Worm (Caenorhabditis elegans): ENCODE data around the gene phlp-2.

Gene phlp-2

DNA sequence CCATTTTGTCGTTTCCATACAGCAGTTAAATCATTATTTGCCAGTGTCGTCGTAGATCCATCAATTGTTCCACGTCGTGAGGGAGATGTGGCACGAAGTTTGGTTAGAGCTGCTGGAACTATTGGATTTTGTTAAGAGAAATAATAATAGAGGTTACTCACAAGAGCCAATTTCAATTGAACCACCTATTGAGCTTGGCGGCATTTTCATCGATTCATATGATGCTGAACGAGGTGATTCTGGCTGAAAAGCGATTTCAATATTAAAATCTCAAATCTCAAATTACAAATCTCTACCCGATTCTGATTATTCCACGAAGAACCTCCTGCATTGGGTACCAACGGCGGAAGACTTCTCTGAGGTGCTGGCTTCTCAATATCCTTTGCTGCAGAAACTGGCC lies 48.6 kb downstream of the phlp-2 start:
- TF ChIP-seq F37B4.10 (GFP tag; IDR thresholded peaks at IDR 0.05) (no peak), gei-17 (GFP tag; optimal IDR thresholded peaks at IDR 0.05) (no peak), ama-1 (optimal IDR thresholded peaks at IDR 0.05) (no peak), ama-1 (GFP tag; optimal IDR thresholded peaks at IDR 0.05) (no peak), hmg-1.2 (GFP tag; IDR thresholded peaks at IDR 0.05) (no peak), F33H1.4 (GFP tag; IDR thresholded peaks at IDR 0.05) (no peak), bed-1 (GFP tag; IDR thresholded peaks at IDR 0.05) (no peak), ets-4 (GFP tag; optimal IDR thresholded peaks at IDR 0.05) (no peak), rpc-1 (optimal IDR thresholded peaks at IDR 0.05) (no peak), rpc-1 (tag; optimal IDR thresholded peaks at IDR 0.05) (no peak)

DNA sequence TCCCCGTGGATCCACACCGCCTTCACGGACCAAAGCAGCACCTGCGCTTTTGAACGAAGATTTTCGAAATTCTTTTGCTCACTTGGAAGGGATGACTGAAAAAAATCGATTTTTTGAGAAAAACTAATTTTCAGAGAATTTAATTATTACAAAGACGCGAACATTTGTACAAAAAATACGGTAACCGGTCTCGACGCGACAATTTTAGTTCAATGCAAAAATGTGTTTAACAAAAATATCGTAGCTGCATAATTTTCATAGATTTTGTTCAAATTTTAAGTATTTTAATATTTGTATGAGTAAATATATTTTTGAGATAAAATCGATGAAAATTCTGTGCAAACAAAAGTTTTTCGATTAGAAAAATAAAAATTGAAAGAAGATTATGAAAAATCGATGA lies 53.8 kb downstream of the phlp-2 start, which contains the start of gene T08A11.1:
TSS of gene T08A11.1 (minus strand) at position 101 of the 400 bp plus-strand sequence.
- no peak for TF ChIP-seq K12H6.12 (tag; optimal IDR thresholded peaks at IDR 0.05)
- TF ChIP-seq bed-2 (GFP tag; IDR thresholded peaks at IDR 0.05) = no peak
- TF ChIP-seq T07F8.4 (tag; optimal IDR thresholded peaks at IDR 0.05) = no peak
- no peak for TF ChIP-seq snpc-3.4 (tag; optimal IDR thresholded peaks at IDR 0.05)
- TF ChIP-seq ZK185.1 (tag; optimal IDR thresholded peaks at IDR 0.05; ENCODE audit: poor library complexity, severe bottlenecking) = no peak
- TF ChIP-seq F52B5.7 (tag; optimal IDR thresholded peaks at IDR 0.05) = no peak
- no peak for TF ChIP-seq hlh-26 (GFP tag; conservative IDR thresholded peaks at IDR 0.05)
- no peak for TF ChIP-seq zim-3 (tag; optimal IDR thresholded peaks at IDR 0.05)
- no peak for TF ChIP-seq aptf-3 (GFP tag; IDR thresholded peaks at IDR 0.05)
- no peak for TF ChIP-seq Y53F4B.3 (GFP tag; IDR thresholded peaks at IDR 0.05)
- TF ChIP-seq ztf-28 (GFP tag; IDR thresholded peaks at IDR 0.05) = no peak
- no peak for TF ChIP-seq egl-44 (GFP tag; IDR thresholded peaks at IDR 0.05)

- no peak for TF ChIP-seq egrh-3 (GFP tag; IDR thresholded peaks at IDR 0.05)
- TF ChIP-seq unc-130 (GFP tag; optimal IDR thresholded peaks at IDR 0.05) = no peak
- no peak for TF ChIP-seq snpc-1.1 (tag; optimal IDR thresholded peaks at IDR 0.05; ENCODE audit: insufficient read depth)
- TF ChIP-seq F39B2.1 (GFP tag; IDR thresholded peaks at IDR 0.05) = no peak
- TF ChIP-seq tbx-9 (tag; optimal IDR thresholded peaks at IDR 0.05; ENCODE audit: borderline replicate concordance) = no peak
- TF ChIP-seq lin-26 (GFP tag; IDR thresholded peaks at IDR 0.05) = no peak
- TF ChIP-seq hmg-20 (GFP tag; IDR thresholded peaks at IDR 0.05) = no peak
- TF ChIP-seq nhr-27 (tag; optimal IDR thresholded peaks at IDR 0.05) = no peak
- no peak for TF ChIP-seq chd-7 (tag; optimal IDR thresholded peaks at IDR 0.05)
- TF ChIP-seq snpc-1.3 (tag; optimal IDR thresholded peaks at IDR 0.05; ENCODE audit: insufficient read depth) = no peak
- no peak for TF ChIP-seq hrde-1 (tag; optimal IDR thresholded peaks at IDR 0.05; ENCODE audit: borderline replicate concordance)
- no peak for TF ChIP-seq dox-1 (GFP tag; IDR thresholded peaks at IDR 0.05)
- no peak for TF ChIP-seq F22D6.2 (tag; optimal IDR thresholded peaks at IDR 0.05)
Measured at ce11 chrIII:4265892-4266291, 56.6 kb downstream of the phlp-2 start.
